Fruit fly (Drosophila melanogaster) whole organism, embryonic: ENCODE data around the gene Ac3.

Source experiments
- Adf1 ChIP-seq: fragments of 200-800 bp; sonication (Bioruptor generic); IDR thresholded peaks from 2 replicates; pipeline ENCODE4 v1.3.6; 2022; ENCODE audit warnings: missing biosample characterization, missing genetic modification characterization
- Bgb ChIP-seq: fragments of 200-800 bp; sonication (Bioruptor generic); IDR thresholded peaks from 2 replicates; pipeline ENCODE4 v1.3.6; 2022; ENCODE audit warnings: missing biosample characterization, missing genetic modification characterization; ENCODE audit not compliant: partially characterized antibody
- CG10431 ChIP-seq: fragments of 200-800 bp; sonication (Bioruptor generic); optimal IDR thresholded peaks from 3 replicates; lab custom pipeline; 2018; ENCODE audit warnings: missing biosample characterization, mild to moderate bottlenecking, missing genetic modification characterization
- CG10565 ChIP-seq: fragments of 200-800 bp; sonication (Bioruptor generic); optimal IDR thresholded peaks from 3 replicates; lab custom pipeline; 2016; ENCODE audit warnings: missing biosample characterization, mild to moderate bottlenecking, missing genetic modification characterization
- CG12155 ChIP-seq: fragments of 200-800 bp; sonication (Bioruptor generic); optimal IDR thresholded peaks from 3 replicates; lab custom pipeline; 2016; ENCODE audit warnings: missing biosample characterization, missing genetic modification characterization
- CG13424 ChIP-seq: fragments of 200-800 bp; sonication (Bioruptor generic); optimal IDR thresholded peaks from 2 replicates; lab custom pipeline; 2019; ENCODE audit warnings: missing biosample characterization, mild to moderate bottlenecking, missing genetic modification characterization, moderate library complexity
- CG1529 ChIP-seq: fragments of 200-800 bp; sonication (Bioruptor generic); optimal IDR thresholded peaks from 3 replicates; lab custom pipeline; 2018; ENCODE audit warnings: missing biosample characterization, missing genetic modification characterization
- CG1603 ChIP-seq: fragments of 200-800 bp; sonication (Bioruptor generic); optimal IDR thresholded peaks from 2 replicates; lab custom pipeline; 2019; ENCODE audit warnings: missing biosample characterization, mild to moderate bottlenecking, missing genetic modification characterization, moderate library complexity
- CG16779 ChIP-seq: fragments of 200-800 bp; sonication (Bioruptor generic); IDR thresholded peaks from 2 replicates; pipeline ENCODE4 v1.3.6; 2022; ENCODE audit warnings: missing biosample characterization, missing genetic modification characterization
- CG17361 ChIP-seq: fragments of 200-800 bp; sonication (Bioruptor generic); IDR thresholded peaks from 3 replicates; pipeline ENCODE4 v1.3.6; 2022; ENCODE audit warnings: missing biosample characterization, missing genetic modification characterization
- CG18476 ChIP-seq: fragments of 200-800 bp; sonication (Bioruptor generic); optimal IDR thresholded peaks from 2 replicates; lab custom pipeline; 2016; ENCODE audit warnings: missing biosample characterization, mild to moderate bottlenecking, missing genetic modification characterization
- CG2129 ChIP-seq: fragments of 200-800 bp; sonication (Bioruptor generic); IDR thresholded peaks from 2 replicates; pipeline ENCODE4 v1.3.6; 2022; ENCODE audit warnings: missing biosample characterization, missing genetic modification characterization; ENCODE audit not compliant: partially characterized antibody
- CG34376 ChIP-seq: fragments of 200-800 bp; sonication (Bioruptor generic); optimal IDR thresholded peaks from 2 replicates; lab custom pipeline; 2018; ENCODE audit warnings: missing biosample characterization, mild to moderate bottlenecking, missing genetic modification characterization
- CG6791 ChIP-seq: fragments of 200-800 bp; sonication (Bioruptor generic); IDR thresholded peaks from 3 replicates; pipeline ENCODE4 v1.3.6; 2022; ENCODE audit warnings: missing biosample characterization, missing genetic modification characterization; ENCODE audit not compliant: partially characterized antibody
- CG7963 ChIP-seq: fragments of 200-800 bp; sonication (Bioruptor generic); IDR thresholded peaks from 3 replicates; pipeline ENCODE4 v1.3.6; 2022; ENCODE audit warnings: missing biosample characterization, missing genetic modification characterization; ENCODE audit not compliant: partially characterized antibody
- CG8089 ChIP-seq: fragments of 200-800 bp; sonication (Bioruptor generic); optimal IDR thresholded peaks from 3 replicates; lab custom pipeline; 2016; ENCODE audit warnings: missing biosample characterization, missing genetic modification characterization
- CG8478 ChIP-seq: fragments of >200 bp; optimal IDR thresholded peaks from 2 replicates; lab custom pipeline; 2018
- CG9437 ChIP-seq: fragments of 200-800 bp; sonication (Bioruptor generic); optimal IDR thresholded peaks from 2 replicates; lab custom pipeline; 2018; ENCODE audit warnings: missing biosample characterization, mild to moderate bottlenecking, missing genetic modification characterization
- CG9932 ChIP-seq: fragments of 200-800 bp; sonication (Bioruptor generic); IDR thresholded peaks from 2 replicates; pipeline ENCODE4 v1.3.6; 2022; ENCODE audit warnings: missing biosample characterization, missing genetic modification characterization
- Dad ChIP-seq: fragments of 200-800 bp; sonication (Bioruptor generic); optimal IDR thresholded peaks from 3 replicates; lab custom pipeline; 2016; ENCODE audit warnings: missing biosample characterization, missing genetic modification characterization
- Dref ChIP-seq: fragments of 200-800 bp; sonication (Bioruptor generic); IDR thresholded peaks from 2 replicates; pipeline ENCODE4 v1.3.6; 2022; ENCODE audit warnings: missing biosample characterization, missing genetic modification characterization
- Eip74EF ChIP-seq, 2 experiments: fragments of 200-800 bp in 1 of 2; fragments of >200 bp in 1 of 2; sonication (Bioruptor generic) in 1 of 2; optimal IDR thresholded peaks; 2 replicates each; lab custom pipeline; 2017 to 2019; ENCODE audit warnings: missing biosample characterization in 2 of 2, missing genetic modification characterization in 2 of 2, mild to moderate bottlenecking in 1 of 2, moderate library complexity in 1 of 2
- Gug ChIP-seq: fragments of 200-800 bp; sonication (Bioruptor generic); IDR thresholded peaks from 4 replicates; pipeline ENCODE4 v1.3.6; 2022; ENCODE audit warnings: missing biosample characterization, missing genetic modification characterization
- HHEX ChIP-seq: fragments of 200-800 bp; sonication (Bioruptor generic); optimal IDR thresholded peaks from 3 replicates; lab custom pipeline; 2017; ENCODE audit warnings: missing biosample characterization, mild to moderate bottlenecking, missing genetic modification characterization, missing genetic modification reagents
- HmgZ ChIP-seq: fragments of 200-800 bp; sonication (Bioruptor generic); optimal IDR thresholded peaks from 2 replicates; lab custom pipeline; 2018; ENCODE audit warnings: missing biosample characterization, mild to moderate bottlenecking, missing genetic modification characterization
- Hsf ChIP-seq: fragments of 200-800 bp; sonication (Bioruptor generic); optimal IDR thresholded peaks from 3 replicates; lab custom pipeline; 2016; ENCODE audit warnings: missing biosample characterization, missing genetic modification characterization
- Jarid2 ChIP-seq: fragments of 200-800 bp; sonication (Bioruptor generic); optimal IDR thresholded peaks from 3 replicates; lab custom pipeline; 2017; ENCODE audit warnings: mild to moderate bottlenecking, missing biosample characterization, missing genetic modification reagents, missing genetic modification characterization
- Mad ChIP-seq: fragments of 200-800 bp; sonication (Bioruptor generic); optimal IDR thresholded peaks from 2 replicates; lab custom pipeline; 2016; ENCODE audit warnings: missing biosample characterization, missing genetic modification characterization
- Mrtf ChIP-seq: fragments of 200-800 bp; sonication (Bioruptor generic); IDR thresholded peaks from 3 replicates; pipeline ENCODE4 v1.3.6; 2022; ENCODE audit warnings: missing biosample characterization, missing genetic modification characterization
- NFAT ChIP-seq: fragments of 200-800 bp; sonication (Bioruptor generic); IDR thresholded peaks from 2 replicates; pipeline ENCODE4 v1.3.6; 2022; ENCODE audit warnings: missing biosample characterization, missing genetic modification characterization
- Spps ChIP-seq: fragments of 200-800 bp; sonication (Bioruptor generic); optimal IDR thresholded peaks from 2 replicates; lab custom pipeline; 2018; ENCODE audit warnings: missing biosample characterization, mild to moderate bottlenecking, missing genetic modification characterization
- Sry-β ChIP-seq: fragments of 200-800 bp; sonication (Bioruptor generic); optimal IDR thresholded peaks from 2 replicates; lab custom pipeline; 2018; ENCODE audit warnings: missing biosample characterization, mild to moderate bottlenecking, missing genetic modification characterization, moderate library complexity
- Stat92E ChIP-seq, 3 experiments: fragments of >200 bp in 2 of 3; fragments of 200-800 bp in 1 of 3; sonication (Bioruptor generic) in 1 of 3; optimal IDR thresholded peaks; 2 replicates each; lab custom pipeline; 2017 to 2019; ENCODE audit warnings: missing biosample characterization in 3 of 3, missing genetic modification characterization in 3 of 3, mild to moderate bottlenecking in 1 of 3, moderate library complexity in 1 of 3
- abd-A ChIP-seq: fragments of 200-800 bp; sonication (Bioruptor generic); optimal IDR thresholded peaks from 3 replicates; lab custom pipeline; 2019; ENCODE audit warnings: missing biosample characterization, mild to moderate bottlenecking, missing genetic modification characterization, moderate library complexity
- ac ChIP-seq: fragments of 200-800 bp; sonication (Bioruptor generic); optimal IDR thresholded peaks from 3 replicates; lab custom pipeline; 2017; ENCODE audit warnings: missing biosample characterization, mild to moderate bottlenecking, missing genetic modification characterization
- al ChIP-seq: fragments of 200-800 bp; sonication (Bioruptor generic); IDR thresholded peaks from 2 replicates; pipeline ENCODE4 v1.3.6; 2022; ENCODE audit warnings: missing biosample characterization, missing genetic modification characterization
- chm ChIP-seq: fragments of 200-800 bp; sonication (Bioruptor generic); IDR thresholded peaks from 2 replicates; pipeline ENCODE4 v1.3.6; 2022; ENCODE audit warnings: missing biosample characterization, missing genetic modification characterization
- emc ChIP-seq: fragments of 200-800 bp; sonication (Bioruptor generic); optimal IDR thresholded peaks from 2 replicates; lab custom pipeline; 2016; ENCODE audit warnings: missing biosample characterization, missing genetic modification characterization
- gcm2 ChIP-seq: fragments of 200-800 bp; sonication (Bioruptor generic); optimal IDR thresholded peaks from 2 replicates; lab custom pipeline; 2016; ENCODE audit warnings: missing biosample characterization, missing genetic modification characterization
- kah ChIP-seq: fragments of 200-800 bp; sonication (Bioruptor generic); optimal IDR thresholded peaks from 2 replicates; lab custom pipeline; 2018; ENCODE audit warnings: missing biosample characterization, mild to moderate bottlenecking, missing genetic modification characterization
- kni ChIP-seq: fragments of 200-800 bp; sonication (Bioruptor generic); optimal IDR thresholded peaks from 3 replicates; lab custom pipeline; 2017; ENCODE audit warnings: mild to moderate bottlenecking, missing biosample characterization, missing genetic modification reagents, missing genetic modification characterization
- knrl ChIP-seq: fragments of 200-800 bp; sonication (Bioruptor generic); IDR thresholded peaks from 3 replicates; pipeline ENCODE4 v1.3.6; 2022; ENCODE audit warnings: missing biosample characterization, missing genetic modification characterization; ENCODE audit not compliant: partially characterized antibody
- ranshi ChIP-seq: fragments of 200-800 bp; sonication (Bioruptor generic); IDR thresholded peaks from 2 replicates; pipeline ENCODE4 v1.3.6; 2022; ENCODE audit warnings: missing biosample characterization, missing genetic modification characterization
- sens-2 ChIP-seq: fragments of 200-800 bp; sonication (Bioruptor generic); IDR thresholded peaks from 2 replicates; pipeline ENCODE4 v1.3.6; 2022; ENCODE audit warnings: missing biosample characterization, missing genetic modification characterization
- slbo ChIP-seq: fragments of 200-800 bp; sonication (Bioruptor generic); IDR thresholded peaks from 2 replicates; pipeline ENCODE4 v1.3.6; 2022; ENCODE audit warnings: missing biosample characterization, missing genetic modification characterization
- slp2 ChIP-seq: fragments of 200-800 bp; sonication (Bioruptor generic); optimal IDR thresholded peaks from 2 replicates; lab custom pipeline; 2016; ENCODE audit warnings: missing biosample characterization, missing genetic modification characterization
- so ChIP-seq: fragments of 200-800 bp; sonication (Bioruptor generic); IDR thresholded peaks from 3 replicates; pipeline ENCODE4 v1.3.6; 2022; ENCODE audit warnings: missing biosample characterization, missing genetic modification characterization
- toy ChIP-seq: fragments of 200-800 bp; sonication (Bioruptor generic); IDR thresholded peaks from 2 replicates; pipeline ENCODE4 v1.3.6; 2022; ENCODE audit warnings: missing biosample characterization, missing genetic modification characterization
- zfh1 ChIP-seq: fragments of 200-800 bp; sonication (Bioruptor generic); IDR thresholded peaks from 3 replicates; pipeline ENCODE4 v1.3.6; 2022; ENCODE audit warnings: missing biosample characterization, missing genetic modification characterization

The Ac3 gene

DNA sequence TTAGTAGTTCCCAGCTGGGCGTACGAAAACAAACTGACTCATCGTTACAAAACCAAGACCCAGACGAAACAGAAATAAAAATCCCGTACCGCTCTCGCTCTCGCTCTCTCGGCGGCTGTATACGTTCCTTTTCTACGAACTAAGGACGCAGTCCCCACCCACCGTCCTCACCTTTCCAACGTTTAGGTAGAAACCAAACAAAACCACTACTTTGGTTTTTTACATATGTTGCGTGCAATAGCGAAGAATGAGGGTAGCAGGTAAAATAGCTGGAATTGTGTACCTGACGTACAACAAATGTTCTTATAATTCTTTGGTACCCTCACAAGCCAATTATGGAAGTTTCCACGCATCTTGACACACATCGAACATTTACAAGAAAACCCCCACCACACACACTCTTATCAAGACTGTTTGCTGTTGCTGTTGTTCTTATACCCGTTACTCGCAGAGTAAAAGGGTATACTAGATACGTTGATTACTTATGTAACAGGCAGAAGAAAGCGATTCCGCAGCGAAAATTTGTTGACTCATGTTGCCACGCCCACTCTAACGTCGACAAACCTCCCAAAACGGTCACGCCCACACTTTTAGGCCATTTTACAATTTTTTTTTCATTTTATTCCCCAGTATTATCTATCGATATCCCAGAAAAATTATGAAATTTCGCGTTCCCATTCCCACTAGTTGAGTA is 13.5 kb upstream of the Ac3 start (continued):
- TF ChIP-seq emc (GFP tag; lab: Kevin White, UChicago) (no peak), Gug (GFP tag; lab: Robert Waterston, UW) (peak; percentile 3; the same call in 1 of the 4 replicates), Stat92E (GFP tag; optimal IDR thresholded peaks at IDR 0.05; lab: Kevin White, UChicago) (peak in 1 of 3 experiments; percentile 98), abd-A (tag; lab: Kevin White, UChicago) (no peak), slp2 (peak; percentile 28), CG10565 (GFP tag; lab: Kevin White, UChicago) (no peak), so (GFP tag; lab: Robert Waterston, UW) (no peak), Mad (GFP tag; lab: Kevin White, UChicago) (no peak), CG7963 (no peak), HmgZ (peak; percentile 12), Jarid2 (GFP tag; lab: Kevin White, UChicago) (no peak), CG18476 (GFP tag; lab: Kevin White, UChicago) (no peak), Bgb (peak; percentile 38; the same call in 1 of the 2 replicates), CG2129 (GFP tag; lab: Robert Waterston, UW) (no peak), Hsf (GFP tag; lab: Kevin White, UChicago) (peak; percentile 22), kah (GFP tag; lab: Kevin White, UChicago) (no peak), slbo (no peak; the same call in 1 of the 2 replicates), sens-2 (GFP tag; lab: Robert Waterston, UW) (no peak), ranshi (GFP tag; lab: Robert Waterston, UW) (no peak), CG10431 (GFP tag; lab: Kevin White, UChicago) (no peak), CG9437 (peak; percentile 36), kni (peak; percentile 93), al (GFP tag; lab: Robert Waterston, UW) (no peak; the same call in 1 of the 2 replicates), CG8478 (no peak), Dad (GFP tag; lab: Kevin White, UChicago) (no peak), Adf1 (GFP tag; lab: Robert Waterston, UW) (no peak), CG6791 (0 out of 3 replicates have a peak, but pooled peaks have one; percentile 18), chm (GFP tag; lab: Robert Waterston, UW) (0 out of 2 replicates have a peak, but pooled peaks have one; percentile 11), NFAT (no peak), gcm2 (GFP tag; lab: Kevin White, UChicago) (no peak), Spps (tag; lab: Kevin White, UChicago) (no peak), toy (GFP tag; lab: Robert Waterston, UW) (no peak), Eip74EF (GFP tag; optimal IDR thresholded peaks at IDR 0.05; lab: Kevin White, UChicago) (peak in 1 of 2 experiments; percentile 4), CG16779 (GFP tag; lab: Robert Waterston, UW) (no peak), HHEX (GFP tag; lab: Kevin White, UChicago) (no peak), CG1603 (tag; lab: Kevin White, UChicago) (peak; percentile 9), Mrtf (GFP tag; lab: Robert Waterston, UW) (0 out of 3 replicates have a peak, but pooled peaks have one; percentile 6), CG13424 (tag; lab: Kevin White, UChicago) (peak; percentile 44), CG34376 (GFP tag; lab: Kevin White, UChicago) (no peak), knrl (GFP tag; lab: Robert Waterston, UW) (no peak), CG17361 (GFP tag; lab: Robert Waterston, UW) (peak; percentile 52; the same call in 2 of the 3 replicates), zfh1 (GFP tag; lab: Robert Waterston, UW) (peak; percentile 43; the same call in 1 of the 3 replicates), ac (GFP tag; lab: Kevin White, UChicago) (no peak), Dref (no peak), CG9932 (GFP tag; lab: Robert Waterston, UW) (no peak; the same call in 1 of the 2 replicates), CG8089 (GFP tag; lab: Kevin White, UChicago) (no peak), Sry-β (GFP tag; lab: Kevin White, UChicago) (no peak), CG12155 (GFP tag; lab: Kevin White, UChicago) (peak; percentile 23), CG1529 (GFP tag; lab: Kevin White, UChicago) (no peak)
